Fruit fly (Drosophila melanogaster) whole organism, embryonic: Measurements from ENCODE around the gene jhamt.

ENCODE experiments used
- Antp ChIP-seq: fragments of 200-800 bp; sonication (Bioruptor generic); optimal IDR thresholded peaks from 3 replicates; lab custom pipeline; 2016; ENCODE audit warnings: missing biosample characterization, missing genetic modification characterization
- Bgb ChIP-seq: fragments of 200-800 bp; sonication (Bioruptor generic); IDR thresholded peaks from 2 replicates; pipeline ENCODE4 v1.3.6; 2022; ENCODE audit warnings: missing biosample characterization, missing genetic modification characterization; ENCODE audit not compliant: partially characterized antibody
- BtbVII ChIP-seq: fragments of 200-800 bp; sonication (Bioruptor generic); optimal IDR thresholded peaks from 3 replicates; lab custom pipeline; 2017; ENCODE audit warnings: missing biosample characterization, mild to moderate bottlenecking, missing genetic modification characterization
- CG10565 ChIP-seq: fragments of 200-800 bp; sonication (Bioruptor generic); optimal IDR thresholded peaks from 3 replicates; lab custom pipeline; 2016; ENCODE audit warnings: missing biosample characterization, mild to moderate bottlenecking, missing genetic modification characterization
- CG10979 ChIP-seq: fragments of 200-800 bp; sonication (Bioruptor generic); optimal IDR thresholded peaks from 2 replicates; lab custom pipeline; 2018; ENCODE audit warnings: missing biosample characterization, mild to moderate bottlenecking, missing genetic modification characterization, moderate library complexity
- CG11093 ChIP-seq: fragments of 200-800 bp; sonication (Bioruptor generic); IDR thresholded peaks from 3 replicates; pipeline ENCODE4 v1.3.6; 2022; ENCODE audit warnings: missing biosample characterization, missing genetic modification characterization
- CG12391 ChIP-seq: fragments of 200-800 bp; sonication (Bioruptor generic); optimal IDR thresholded peaks from 3 replicates; lab custom pipeline; 2018; ENCODE audit warnings: missing biosample characterization, mild to moderate bottlenecking, missing genetic modification characterization, moderate library complexity
- CG12744 ChIP-seq: fragments of 200-800 bp; sonication (Bioruptor generic); optimal IDR thresholded peaks from 2 replicates; lab custom pipeline; 2016; ENCODE audit warnings: missing biosample characterization, missing genetic modification characterization
- CG13123 ChIP-seq: fragments of 200-800 bp; sonication (Bioruptor generic); optimal IDR thresholded peaks from 2 replicates; lab custom pipeline; 2016; ENCODE audit warnings: missing biosample characterization, missing genetic modification characterization
- CG14667 ChIP-seq: fragments of 200-800 bp; sonication (Bioruptor generic); IDR thresholded peaks from 2 replicates; pipeline ENCODE4 v1.3.6; 2022; ENCODE audit warnings: missing biosample characterization, missing genetic modification characterization
- CG15696 ChIP-seq: fragments of 200-800 bp; sonication (Bioruptor generic); optimal IDR thresholded peaks from 2 replicates; lab custom pipeline; 2019; ENCODE audit warnings: missing biosample characterization, mild to moderate bottlenecking, missing genetic modification characterization, moderate library complexity
- CG16815 ChIP-seq: fragments of 200-800 bp; sonication (Bioruptor generic); optimal IDR thresholded peaks from 3 replicates; lab custom pipeline; 2017; ENCODE audit warnings: missing biosample characterization, mild to moderate bottlenecking, missing genetic modification characterization
- CG3407 ChIP-seq: fragments of 200-800 bp; sonication (Bioruptor generic); optimal IDR thresholded peaks from 2 replicates; lab custom pipeline; 2018; ENCODE audit warnings: missing biosample characterization, mild to moderate bottlenecking, missing genetic modification characterization
- CG34422 ChIP-seq: fragments of 200-800 bp; sonication (Bioruptor generic); IDR thresholded peaks from 3 replicates; pipeline ENCODE4 v1.3.6; 2022; ENCODE audit warnings: missing biosample characterization, missing genetic modification characterization
- CG3838 ChIP-seq: fragments of 200-800 bp; sonication (Bioruptor generic); optimal IDR thresholded peaks from 3 replicates; lab custom pipeline; 2016; ENCODE audit warnings: missing biosample characterization, missing genetic modification characterization
- CG3847 ChIP-seq: fragments of 200-800 bp; sonication (Bioruptor generic); IDR thresholded peaks from 2 replicates; pipeline ENCODE4 v1.3.6; 2022; ENCODE audit warnings: missing biosample characterization, missing genetic modification characterization
- CG4707 ChIP-seq: fragments of 200-800 bp; sonication (Bioruptor generic); optimal IDR thresholded peaks from 2 replicates; lab custom pipeline; 2018; ENCODE audit warnings: missing biosample characterization, mild to moderate bottlenecking, missing genetic modification characterization, moderate library complexity
- CG4820 ChIP-seq: fragments of 200-800 bp; sonication (Bioruptor generic); optimal IDR thresholded peaks from 3 replicates; lab custom pipeline; 2016; ENCODE audit warnings: missing biosample characterization, missing genetic modification characterization
- CG5953 ChIP-seq: fragments of 200-800 bp; sonication (Bioruptor generic); IDR thresholded peaks from 2 replicates; pipeline ENCODE4 v1.3.6; 2022; ENCODE audit warnings: missing biosample characterization, missing genetic modification characterization
- CG6689 ChIP-seq: fragments of 200-800 bp; sonication (Bioruptor generic); IDR thresholded peaks from 2 replicates; pipeline ENCODE4 v1.3.6; 2022; ENCODE audit warnings: missing biosample characterization, missing genetic modification characterization
- CG6854 ChIP-seq: fragments of 200-800 bp; sonication (Bioruptor generic); optimal IDR thresholded peaks from 3 replicates; lab custom pipeline; 2017; ENCODE audit warnings: missing biosample characterization, mild to moderate bottlenecking, missing genetic modification characterization
- CG7556 ChIP-seq: fragments of 200-800 bp; sonication (Bioruptor generic); optimal IDR thresholded peaks from 2 replicates; lab custom pipeline; 2017; ENCODE audit warnings: missing biosample characterization, mild to moderate bottlenecking, missing genetic modification characterization
- CG7987 ChIP-seq: fragments of 200-800 bp; sonication (Bioruptor generic); optimal IDR thresholded peaks from 2 replicates; lab custom pipeline; 2018; ENCODE audit warnings: missing biosample characterization, mild to moderate bottlenecking, missing genetic modification characterization, moderate library complexity
- ERR ChIP-seq: fragments of 200-800 bp; sonication (Bioruptor generic); optimal IDR thresholded peaks from 2 replicates; lab custom pipeline; 2016; ENCODE audit warnings: missing biosample characterization, missing genetic modification characterization
- Hmr ChIP-seq: fragments of 200-800 bp; sonication (Bioruptor generic); optimal IDR thresholded peaks from 3 replicates; lab custom pipeline; 2017; ENCODE audit warnings: mild to moderate bottlenecking, missing biosample characterization, missing genetic modification reagents, missing genetic modification characterization
- Mad ChIP-seq: fragments of 200-800 bp; sonication (Bioruptor generic); optimal IDR thresholded peaks from 2 replicates; lab custom pipeline; 2016; ENCODE audit warnings: missing biosample characterization, missing genetic modification characterization
- Med ChIP-seq: fragments of 200-800 bp; sonication (Bioruptor generic); peaks from one replicate; lab custom pipeline; 2016; ENCODE audit warnings: missing biosample characterization, missing genetic modification characterization, mild to moderate bottlenecking, inconsistent platforms, moderate library complexity
- NC2α ChIP-seq: fragments of 200-800 bp; sonication (Bioruptor generic); optimal IDR thresholded peaks from 2 replicates; lab custom pipeline; 2016; ENCODE audit warnings: missing biosample characterization, missing genetic modification characterization
- Neu2 ChIP-seq: fragments of 200-800 bp; sonication (Bioruptor generic); optimal IDR thresholded peaks from 3 replicates; lab custom pipeline; 2016; ENCODE audit warnings: missing biosample characterization, missing genetic modification characterization, borderline replicate concordance
- Oli ChIP-seq: fragments of 200-800 bp; sonication (Bioruptor generic); optimal IDR thresholded peaks from 2 replicates; lab custom pipeline; 2018; ENCODE audit warnings: missing biosample characterization, mild to moderate bottlenecking, missing genetic modification characterization, moderate library complexity
- Stat92E ChIP-seq, 3 experiments: fragments of >200 bp in 2 of 3; fragments of 200-800 bp in 1 of 3; sonication (Bioruptor generic) in 1 of 3; optimal IDR thresholded peaks; 2 replicates each; lab custom pipeline; 2017 to 2019; ENCODE audit warnings: missing biosample characterization in 3 of 3, missing genetic modification characterization in 3 of 3, mild to moderate bottlenecking in 1 of 3, moderate library complexity in 1 of 3
- Taf1 ChIP-seq: fragments of 200-800 bp; sonication (Bioruptor generic); IDR thresholded peaks from 2 replicates; pipeline ENCODE4 v1.3.6; 2022; ENCODE audit warnings: missing biosample characterization, missing genetic modification characterization
- ab ChIP-seq: fragments of 200-800 bp; sonication (Bioruptor generic); optimal IDR thresholded peaks from 2 replicates; lab custom pipeline; 2016; ENCODE audit warnings: missing biosample characterization, missing genetic modification characterization
- az2 ChIP-seq: fragments of 200-800 bp; sonication (Bioruptor generic); optimal IDR thresholded peaks from 3 replicates; lab custom pipeline; 2016; ENCODE audit warnings: missing biosample characterization, missing genetic modification characterization
- chif ChIP-seq, 2 experiments: fragments of 200-800 bp; sonication (Bioruptor generic); optimal IDR thresholded peaks; 3 replicates each; lab custom pipeline; 2016; ENCODE audit warnings: missing biosample characterization in 2 of 2, missing genetic modification characterization in 2 of 2
- chinmo ChIP-seq: fragments of 200-800 bp; sonication (Bioruptor generic); IDR thresholded peaks from 4 replicates; pipeline ENCODE4 v1.3.6; 2022; ENCODE audit warnings: missing biosample characterization, missing genetic modification characterization; ENCODE audit not compliant: partially characterized antibody
- dysf ChIP-seq: fragments of 200-800 bp; sonication (Bioruptor generic); IDR thresholded peaks from 3 replicates; pipeline ENCODE4 v1.3.6; 2022; ENCODE audit warnings: missing biosample characterization, missing genetic modification characterization
- emc ChIP-seq: fragments of 200-800 bp; sonication (Bioruptor generic); optimal IDR thresholded peaks from 2 replicates; lab custom pipeline; 2016; ENCODE audit warnings: missing biosample characterization, missing genetic modification characterization
- eve ChIP-seq, 2 experiments: fragments of >200 bp; optimal IDR thresholded peaks; 2 replicates each; lab custom pipeline; 2017; ENCODE audit warnings: missing biosample characterization in 2 of 2, missing genetic modification characterization in 2 of 2
- gem ChIP-seq: fragments of 200-800 bp; sonication (Bioruptor generic); optimal IDR thresholded peaks from 2 replicates; lab custom pipeline; 2019; ENCODE audit warnings: missing biosample characterization, mild to moderate bottlenecking, missing genetic modification characterization, moderate library complexity
- jigr1 ChIP-seq: fragments of 200-800 bp; sonication (Bioruptor generic); IDR thresholded peaks from 3 replicates; pipeline ENCODE4 v1.3.6; 2022; ENCODE audit warnings: missing biosample characterization, missing genetic modification characterization
- kah ChIP-seq: fragments of 200-800 bp; sonication (Bioruptor generic); optimal IDR thresholded peaks from 2 replicates; lab custom pipeline; 2018; ENCODE audit warnings: missing biosample characterization, mild to moderate bottlenecking, missing genetic modification characterization
- klu ChIP-seq: fragments of 200-800 bp; sonication (Bioruptor generic); IDR thresholded peaks from 2 replicates; pipeline ENCODE4 v1.3.6; 2022; ENCODE audit warnings: missing biosample characterization, missing genetic modification characterization
- oc ChIP-seq: fragments of 200-800 bp; sonication (Bioruptor generic); optimal IDR thresholded peaks from 2 replicates; lab custom pipeline; 2018; ENCODE audit warnings: missing biosample characterization, mild to moderate bottlenecking, missing genetic modification characterization, moderate library complexity
- pan ChIP-seq, 4 experiments: fragments of >200 bp in 3 of 4; fragments of 200-800 bp in 1 of 4; sonication (Bioruptor generic) in 1 of 4; optimal IDR thresholded peaks in 3 of 4; IDR thresholded peaks in 1 of 4; 2 replicates each; pipeline versions ENCODE4 v1.3.6 to Lab custom; 2017 to 2022; ENCODE audit warnings: missing biosample characterization in 2 of 4, missing genetic modification characterization in 2 of 4, mixed read lengths in 1 of 4
- sd ChIP-seq: fragments of 200-800 bp; sonication (Bioruptor generic); optimal IDR thresholded peaks from 3 replicates; lab custom pipeline; 2018; ENCODE audit warnings: missing biosample characterization, mild to moderate bottlenecking, missing genetic modification characterization, moderate library complexity
- ssp ChIP-seq: fragments of 200-800 bp; sonication (Bioruptor generic); IDR thresholded peaks from 2 replicates; pipeline ENCODE4 v1.3.6; 2022; ENCODE audit warnings: missing biosample characterization, missing genetic modification characterization
- stwl ChIP-seq: fragments of 200-800 bp; sonication (Bioruptor generic); optimal IDR thresholded peaks from 3 replicates; lab custom pipeline; 2018; ENCODE audit warnings: missing biosample characterization, mild to moderate bottlenecking, missing genetic modification characterization, moderate library complexity
- tgo ChIP-seq: fragments of 200-800 bp; sonication (Bioruptor generic); IDR thresholded peaks from 3 replicates; pipeline ENCODE4 v1.3.6; 2022; ENCODE audit warnings: missing biosample characterization, missing genetic modification characterization

The jhamt gene

DNA sequence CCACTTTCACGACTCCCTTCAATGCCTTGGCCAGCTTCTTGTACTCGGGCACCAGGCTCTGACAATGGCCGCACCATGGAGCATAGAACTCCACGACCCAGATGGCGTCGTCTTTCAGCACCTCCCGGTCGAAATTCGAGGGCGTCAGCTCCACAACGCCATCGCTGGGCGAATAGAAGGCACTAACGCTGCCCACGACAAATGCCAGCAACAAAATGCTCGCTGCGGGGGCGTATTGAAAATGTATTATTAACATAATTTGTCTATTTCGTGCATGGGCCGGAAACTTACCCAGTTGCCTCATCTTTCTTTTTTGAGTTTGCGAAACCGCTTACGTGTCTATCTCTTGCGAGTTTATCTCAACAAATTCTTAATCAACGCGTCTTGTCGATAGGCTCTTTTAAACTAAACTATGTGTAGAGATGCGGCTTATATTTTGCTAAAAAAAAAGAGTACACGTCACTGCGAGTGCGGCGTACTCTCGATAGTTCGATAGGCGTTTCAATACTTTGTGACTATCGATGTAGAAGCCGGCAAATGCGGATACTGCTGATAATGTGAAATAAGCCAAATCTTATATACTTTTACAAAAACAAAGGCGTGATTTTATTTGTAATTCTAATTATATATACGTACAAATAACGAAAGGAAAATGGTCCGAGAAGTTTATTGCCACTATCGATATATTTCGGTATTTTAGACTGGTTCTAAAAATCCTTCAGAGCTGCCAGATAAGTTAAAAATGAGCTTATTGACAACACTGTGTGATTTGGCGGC, 9.3 kb upstream of the jhamt start, which contains the start of gene CaBP1 (continued):
- TF ChIP-seq Taf1 (GFP tag; lab: Robert Waterston, UW) (no peak), CG6854 (GFP tag; lab: Kevin White, UChicago) (no peak), az2 (GFP tag; lab: Kevin White, UChicago) (no peak), CG10979 (tag; lab: Kevin White, UChicago) (no peak), oc (tag; lab: Kevin White, UChicago) (no peak), CG4707 (GFP tag; lab: Kevin White, UChicago) (no peak), CG15696 (tag; lab: Kevin White, UChicago) (no peak), ERR (GFP tag; lab: Kevin White, UChicago) (no peak), Mad (no peak), chif (GFP tag; optimal IDR thresholded peaks at IDR 0.05; lab: Kevin White, UChicago) (no peak), CG34422 (GFP tag; lab: Robert Waterston, UW) (no peak; the same call in 2 of the 3 replicates), eve (GFP tag; optimal IDR thresholded peaks at IDR 0.05; lab: Kevin White, UChicago) (peak in 1 of 2 experiments; percentile 70), CG13123 (GFP tag; lab: Kevin White, UChicago) (no peak), Oli (tag; lab: Kevin White, UChicago) (no peak), stwl (peak; percentile 75), kah (GFP tag; lab: Kevin White, UChicago) (no peak), ssp (GFP tag; lab: Robert Waterston, UW) (no peak), CG16815 (no peak), CG12391 (tag; lab: Kevin White, UChicago) (no peak), CG6689 (GFP tag; lab: Robert Waterston, UW) (no peak), BtbVII (no peak), CG4820 (GFP tag; lab: Kevin White, UChicago) (no peak), sd (tag; lab: Kevin White, UChicago) (no peak), ab (GFP tag; lab: Kevin White, UChicago) (no peak), NC2α (GFP tag; lab: Kevin White, UChicago) (no peak), CG5953 (no peak), CG7556 (GFP tag; lab: Kevin White, UChicago) (no peak), Stat92E (GFP tag; optimal IDR thresholded peaks at IDR 0.05; lab: Kevin White, UChicago) (peak in 1 of 3 experiments; percentile 58), jigr1 (GFP tag; lab: Robert Waterston, UW) (no peak), Med (GFP tag; lab: Kevin White, UChicago) (peak; percentile 71), Neu2 (GFP tag; lab: Kevin White, UChicago) (no peak), CG7987 (GFP tag; lab: Kevin White, UChicago) (no peak), dysf (GFP tag; lab: Robert Waterston, UW) (no peak), emc (GFP tag; lab: Kevin White, UChicago) (no peak), CG14667 (no peak), tgo (GFP tag; lab: Robert Waterston, UW) (no peak), klu (GFP tag; lab: Robert Waterston, UW) (no peak), Antp (GFP tag; lab: Kevin White, UChicago) (no peak), CG12744 (no peak), chinmo (GFP tag; lab: Robert Waterston, UW) (peak; percentile 91; the same call in 3 of the 4 replicates), pan (optimal IDR thresholded peaks at IDR 0.05; lab: Kevin White, UChicago) (no peak), pan (GFP tag; optimal IDR thresholded peaks at IDR 0.05 in 1 of 2, IDR thresholded peaks at IDR 0.05 in 1 of 2) (no peak), CG10565 (GFP tag; lab: Kevin White, UChicago) (no peak), CG11093 (GFP tag; lab: Robert Waterston, UW) (no peak), Hmr (GFP tag; lab: Kevin White, UChicago) (peak; percentile 16), CG3407 (GFP tag; lab: Kevin White, UChicago) (no peak), CG3838 (GFP tag; lab: Kevin White, UChicago) (no peak), Bgb (GFP tag; lab: Robert Waterston, UW) (peak; percentile 90), gem (tag; lab: Kevin White, UChicago) (no peak), CG3847 (GFP tag; lab: Robert Waterston, UW) (peak; percentile 39)
